Worm (Caenorhabditis elegans) whole organism, L1 larva: ENCODE measurements around the gene Y46C8AM.1.

Experiments used
- ama-1 ChIP-seq: fragments of 150-350 bp; optimal IDR thresholded peaks from 2 replicates; lab custom pipeline; 2014
- dpl-1 ChIP-seq, 3 experiments: fragments of 150-350 bp in 2 of 3; sonication (generic microtip) in 1 of 3; optimal IDR thresholded peaks; 2 replicates each; lab custom pipeline; 2014 to 2017; ENCODE audit warnings: missing biosample characterization in 3 of 3, missing genetic modification characterization in 3 of 3, missing genetic modification reagents in 3 of 3
- elt-2 ChIP-seq: sonication (generic microtip); optimal IDR thresholded peaks from 2 replicates; lab custom pipeline; 2016; ENCODE audit warnings: missing genetic modification characterization, mild to moderate bottlenecking, inconsistent platforms, missing compliant biosample characterization, missing genetic modification reagents
- lin-15B ChIP-seq: fragments of 150-350 bp; sonication (generic microtip); optimal IDR thresholded peaks from 3 replicates; lab custom pipeline; 2014; ENCODE audit warnings: missing biosample characterization, missing genetic modification characterization
- lin-39 ChIP-seq: fragments of 150-350 bp; optimal IDR thresholded peaks from 2 replicates; lab custom pipeline; 2014; ENCODE audit warnings: missing biosample characterization, missing genetic modification reagents, missing genetic modification characterization
- nhr-76 ChIP-seq: sonication (generic microtip); optimal IDR thresholded peaks from 2 replicates; lab custom pipeline; 2017; ENCODE audit warnings: missing biosample characterization, missing genetic modification characterization
- snpc-4 ChIP-seq: fragments of 150-350 bp; optimal IDR thresholded peaks from 2 replicates; lab custom pipeline; 2014; ENCODE audit warnings: missing biosample characterization, missing genetic modification characterization
- sup-37 ChIP-seq: fragments of 200-800 bp; sonication (Bioruptor generic); optimal IDR thresholded peaks from 2 replicates; lab custom pipeline; 2018; ENCODE audit warnings: mild to moderate bottlenecking, missing genetic modification characterization, missing compliant biosample characterization
- unc-62 ChIP-seq: fragments of 150-350 bp; optimal IDR thresholded peaks from 2 replicates; lab custom pipeline; 2014; ENCODE audit warnings: missing biosample characterization, missing genetic modification reagents, missing genetic modification characterization
- unc-86 ChIP-seq: sonication (generic microtip); optimal IDR thresholded peaks from 2 replicates; lab custom pipeline; 2016; ENCODE audit warnings: missing genetic modification characterization, missing compliant biosample characterization
- ztf-4 ChIP-seq: fragments of 150-350 bp; optimal IDR thresholded peaks from 2 replicates; lab custom pipeline; 2014; ENCODE audit warnings: missing biosample characterization, missing genetic modification characterization

ce11 chrIV:3960396-3960795 lies 2.3 kb upstream of the Y46C8AM.1 start, which contains the start of gene clec-75:
- TF ChIP-seq elt-2, result peak; percentile 70
- no peak for TF ChIP-seq unc-62 (GFP tag; lab: Kevin White, UChicago)
- no peak for TF ChIP-seq unc-86 (tag; lab: Kevin White, UChicago)
- no peak for TF ChIP-seq snpc-4 (tag; lab: Kevin White, UChicago)
- no peak for TF ChIP-seq sup-37 (GFP tag; lab: Kevin White, UChicago)
- TF ChIP-seq ztf-4 (tag; lab: Kevin White, UChicago), result no peak
- TF ChIP-seq lin-15B (tag; lab: Kevin White, UChicago), result no peak
- TF ChIP-seq nhr-76 (tag; lab: Kevin White, UChicago), result no peak
- no peak for TF ChIP-seq lin-39 (tag; lab: Kevin White, UChicago)
- no peak for TF ChIP-seq dpl-1 (GFP tag; optimal IDR thresholded peaks at IDR 0.05; lab: Kevin White, UChicago)
- no peak for TF ChIP-seq ama-1 (lab: Kevin White, UChicago)
